Fruit fly (Drosophila melanogaster): ENCODE results near the gene Septin2.
A peak's percentile ranks its signal among the peaks of the same experiment; 100 is the strongest.

Gene Septin2

dm6 chr3R:20587630-20588479 is at the start of gene Septin2 (continued):
- TF ChIP-seq Lhr (GFP tag; optimal IDR thresholded peaks at IDR 0.05) (peak; percentile 70), Ets65A (GFP tag) (no peak), stwl (tag; optimal IDR thresholded peaks at IDR 0.05) (no peak), CG8089 (GFP tag; optimal IDR thresholded peaks at IDR 0.05) (peak; percentile 51), lbe (GFP tag; optimal IDR thresholded peaks at IDR 0.05) (peak; percentile 85), abd-A (tag; optimal IDR thresholded peaks at IDR 0.05) (no peak), Myb (GFP tag; optimal IDR thresholded peaks at IDR 0.05) (peak; percentile 17), insv (GFP tag; optimal IDR thresholded peaks at IDR 0.05) (peak in 1 of 2 experiments; percentile 21), CG31441 (GFP tag; IDR thresholded peaks at IDR 0.05) (peak; percentile 72), Taf1 (GFP tag; IDR thresholded peaks at IDR 0.05) (no peak), ssp (GFP tag; IDR thresholded peaks at IDR 0.05) (peak; percentile 56; the same call in 1 of the 2 replicates), HLH3B (GFP tag; IDR thresholded peaks at IDR 0.05) (peak; percentile 70), sna (GFP tag; IDR thresholded peaks at IDR 0.05; ENCODE audit: partially characterized antibody) (peak; percentile 42; the same call in 1 of the 2 replicates), tio (GFP tag; optimal IDR thresholded peaks at IDR 0.05) (peak; percentile 88), Bteb2 (GFP tag; optimal IDR thresholded peaks at IDR 0.05) (peak; percentile 6), Dek (tag; optimal IDR thresholded peaks at IDR 0.05) (no peak), CG15269 (tag; optimal IDR thresholded peaks at IDR 0.05) (peak; percentile 77), caup (GFP tag; optimal IDR thresholded peaks at IDR 0.05; ENCODE audit: severe bottlenecking) (peak; percentile 68), row (GFP tag; IDR thresholded peaks at IDR 0.05) (peak; percentile 70), CG18476 (GFP tag; optimal IDR thresholded peaks at IDR 0.05) (peak; percentile 81), tll (GFP tag; optimal IDR thresholded peaks at IDR 0.05) (no peak), Rfx (GFP tag; IDR thresholded peaks at IDR 0.05) (peak; percentile 29; the same call in 1 of the 2 replicates), Stat92E (GFP tag; optimal IDR thresholded peaks at IDR 0.05) (no peak), CG7963 (GFP tag; IDR thresholded peaks at IDR 0.05; ENCODE audit: partially characterized antibody) (peak; percentile 21; the same call in 1 of the 3 replicates), CG13287 (GFP tag; IDR thresholded peaks at IDR 0.05; ENCODE audit: partially characterized antibody) (peak; percentile 36; the same call in 1 of the 2 replicates), pnt (GFP tag; optimal IDR thresholded peaks at IDR 0.05) (peak; percentile 59), wek (GFP tag; optimal IDR thresholded peaks at IDR 0.05) (peak; percentile 45), her (GFP tag; optimal IDR thresholded peaks at IDR 0.05) (no peak), Mes4 (GFP tag; optimal IDR thresholded peaks at IDR 0.05) (peak; percentile 65), sens (GFP tag) (peak; percentile 96), Lpt (GFP tag; optimal IDR thresholded peaks at IDR 0.05) (no peak), z (GFP tag; IDR thresholded peaks at IDR 0.05) (no peak), Mrtf (GFP tag; IDR thresholded peaks at IDR 0.05) (no peak; the same call in 2 of the 3 replicates), ranshi (GFP tag; IDR thresholded peaks at IDR 0.05) (peak; percentile 47; the same call in 1 of the 2 replicates), CG15601 (tag; optimal IDR thresholded peaks at IDR 0.05) (peak; percentile 80), ro (GFP tag; IDR thresholded peaks at IDR 0.05) (no peak), sima (GFP tag; optimal IDR thresholded peaks at IDR 0.05) (no peak), CG31388 (GFP tag; optimal IDR thresholded peaks at IDR 0.05) (peak; percentile 63), Nf-YB (GFP tag; optimal IDR thresholded peaks at IDR 0.05) (peak; percentile 68), CG8388 (GFP tag; optimal IDR thresholded peaks at IDR 0.05) (peak; percentile 81), CG14860 (GFP tag; IDR thresholded peaks at IDR 0.05; ENCODE audit: partially characterized antibody) (0 out of 3 replicates have a peak, but pooled peaks have one; percentile 33), oc (tag; optimal IDR thresholded peaks at IDR 0.05) (no peak), CG4360 (GFP tag; IDR thresholded peaks at IDR 0.05) (0 out of 2 replicates have a peak, but pooled peaks have one; percentile 22), sc (optimal IDR thresholded peaks at IDR 0.05) (no peak), sc (GFP tag; optimal IDR thresholded peaks at IDR 0.05) (peak; percentile 79), Dfd (GFP tag; optimal IDR thresholded peaks at IDR 0.05) (no peak), GATAe (GFP tag; conservative IDR thresholded peaks at IDR 0.05) (no peak), CG10209 (GFP tag; optimal IDR thresholded peaks at IDR 0.05) (peak; percentile 83)
